Worm (Caenorhabditis elegans): ENCODE measurements around the gene F49C12.7.
A peak's percentile ranks its signal among the peaks of the same experiment; 100 is the strongest.

- TF ChIP-seq lsy-27 (tag; optimal IDR thresholded peaks at IDR 0.05; ENCODE audit: borderline replicate concordance, insufficient read depth): no peak
- TF ChIP-seq snpc-4 (GFP tag; optimal IDR thresholded peaks at IDR 0.05): no peak
- peak in 1 of 4 experiments; percentile 2 for TF ChIP-seq snpc-4 (tag; optimal IDR thresholded peaks at IDR 0.05)
- no peak for TF ChIP-seq akir-1 (GFP tag; optimal IDR thresholded peaks at IDR 0.05)
- no peak for TF ChIP-seq ztf-26 (tag; optimal IDR thresholded peaks at IDR 0.05)
- no peak for TF ChIP-seq unc-62 (GFP tag; optimal IDR thresholded peaks at IDR 0.05)
- TF ChIP-seq chd-7 (tag; optimal IDR thresholded peaks at IDR 0.05): peak; percentile 13
- peak; percentile 66 for TF ChIP-seq ama-1 (optimal IDR thresholded peaks at IDR 0.05)
- no peak for TF ChIP-seq ama-1 (GFP tag; optimal IDR thresholded peaks at IDR 0.05)
Observed at ce11 chrIV:9322489-9322888, 9.8 kb upstream of the F49C12.7 start.
